Worm (Caenorhabditis elegans) whole organism, late embryonic: ENCODE results near the gene col-159.

Experiments
- F13H6.1 ChIP-seq: sonication (generic microtip); optimal IDR thresholded peaks from 2 replicates; lab custom pipeline; 2016; ENCODE audit warnings: missing genetic modification characterization, missing compliant biosample characterization
- elt-2 ChIP-seq: sonication (generic microtip); optimal IDR thresholded peaks from 2 replicates; lab custom pipeline; 2016; ENCODE audit warnings: missing genetic modification reagents, missing genetic modification characterization, missing compliant biosample characterization
- ets-4 ChIP-seq: sonication (generic microtip); optimal IDR thresholded peaks from 2 replicates; lab custom pipeline; 2016; ENCODE audit warnings: missing genetic modification characterization, missing compliant biosample characterization
- hlh-13 ChIP-seq: fragments of 200-800 bp; sonication (Bioruptor generic); optimal IDR thresholded peaks from 2 replicates; lab custom pipeline; 2018; ENCODE audit warnings: mild to moderate bottlenecking, missing genetic modification characterization, missing compliant biosample characterization
- lin-11 ChIP-seq: fragments of 200-800 bp; sonication (Bioruptor generic); optimal IDR thresholded peaks from 2 replicates; lab custom pipeline; 2018; ENCODE audit warnings: mild to moderate bottlenecking, missing genetic modification characterization, missing compliant biosample characterization
- pha-4 ChIP-seq: fragments of 150-350 bp; optimal IDR thresholded peaks from 2 replicates; lab custom pipeline; 2018; ENCODE audit warnings: missing biosample characterization, missing genetic modification reagents, missing genetic modification characterization
- tbx-2 ChIP-seq: sonication (generic microtip); optimal IDR thresholded peaks from 2 replicates; lab custom pipeline; 2016; ENCODE audit warnings: missing genetic modification characterization, missing compliant biosample characterization
- unc-86 ChIP-seq: sonication (generic microtip); optimal IDR thresholded peaks from 2 replicates; lab custom pipeline; 2016; ENCODE audit warnings: missing genetic modification characterization, missing compliant biosample characterization

DNA sequence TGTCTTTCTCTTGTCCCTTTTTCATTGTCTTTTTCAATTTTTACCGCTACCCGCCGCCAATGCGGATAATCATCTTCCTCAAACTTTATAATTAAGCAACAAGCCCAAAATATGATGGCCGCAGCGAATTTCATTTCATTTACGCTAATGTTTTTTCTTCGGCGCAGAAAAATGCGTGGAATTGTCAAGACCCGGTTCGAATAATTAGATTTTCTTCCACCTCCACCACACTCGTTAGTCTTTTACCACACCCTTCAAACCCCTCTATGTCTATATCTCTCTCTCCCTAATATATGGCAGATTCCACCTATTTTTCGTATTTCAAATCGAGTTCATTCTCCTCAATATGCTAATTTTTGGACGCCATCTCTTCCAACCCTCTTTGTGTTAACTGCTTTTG is 31.5 kb downstream of the col-159 start:
- no peak for TF ChIP-seq ets-4 (tag; lab: Kevin White, UChicago)
- no peak for TF ChIP-seq hlh-13 (GFP tag; lab: Kevin White, UChicago)
- TF ChIP-seq unc-86 (tag; lab: Kevin White, UChicago), result no peak
- TF ChIP-seq tbx-2, result no peak
- no peak for TF ChIP-seq lin-11
- TF ChIP-seq F13H6.1 (tag; lab: Kevin White, UChicago), result no peak
- no peak for TF ChIP-seq pha-4 (tag; lab: Kevin White, UChicago)
- TF ChIP-seq elt-2 (tag; lab: Kevin White, UChicago), result no peak
